Worm (Caenorhabditis elegans) whole organism, late embryonic: ENCODE results near the gene ZK402.2.

Experiments used
- C08G9.2 ChIP-seq: sonication (generic microtip); optimal IDR thresholded peaks from 2 replicates; lab custom pipeline; 2016; ENCODE audit warnings: mild to moderate bottlenecking, missing genetic modification characterization, moderate library complexity, missing compliant biosample characterization
- F13H6.1 ChIP-seq: sonication (generic microtip); optimal IDR thresholded peaks from 2 replicates; lab custom pipeline; 2016; ENCODE audit warnings: missing genetic modification characterization, missing compliant biosample characterization
- K09A11.1 ChIP-seq: sonication (generic microtip); optimal IDR thresholded peaks from 2 replicates; lab custom pipeline; 2017; ENCODE audit warnings: antibody characterized with exemption, mild to moderate bottlenecking, missing genetic modification characterization, missing compliant biosample characterization; ENCODE audit not compliant: insufficient read depth
- T23F11.4 ChIP-seq: fragments of 200-800 bp; sonication (Bioruptor generic); optimal IDR thresholded peaks from 2 replicates; lab custom pipeline; 2018; ENCODE audit warnings: mild to moderate bottlenecking, missing genetic modification characterization, missing compliant biosample characterization
- ama-1 ChIP-seq: fragments of 150-350 bp; optimal IDR thresholded peaks from 2 replicates; lab custom pipeline; 2014
- ceh-14 ChIP-seq: sonication (generic microtip); optimal IDR thresholded peaks from 2 replicates; lab custom pipeline; 2016; ENCODE audit warnings: missing genotype, missing genetic modification characterization, missing compliant biosample characterization
- ceh-18 ChIP-seq: sonication (generic microtip); optimal IDR thresholded peaks from 2 replicates; lab custom pipeline; 2016; ENCODE audit warnings: missing genetic modification characterization, missing compliant biosample characterization
- ceh-19 ChIP-seq: fragments of 200-800 bp; sonication (Bioruptor generic); optimal IDR thresholded peaks from 2 replicates; lab custom pipeline; 2018; ENCODE audit warnings: mild to moderate bottlenecking, missing genetic modification characterization, missing compliant biosample characterization
- ceh-22 ChIP-seq: sonication (generic microtip); optimal IDR thresholded peaks from 2 replicates; lab custom pipeline; 2017; ENCODE audit warnings: missing biosample characterization, missing genetic modification characterization
- ceh-24 ChIP-seq: sonication (generic microtip); optimal IDR thresholded peaks from 2 replicates; lab custom pipeline; 2016; ENCODE audit warnings: mild to moderate bottlenecking, missing genetic modification characterization, missing compliant biosample characterization
- ceh-30 ChIP-seq: fragments of 150-350 bp; optimal IDR thresholded peaks from 2 replicates; lab custom pipeline; 2014; ENCODE audit warnings: missing biosample characterization, missing genetic modification characterization
- ceh-31 ChIP-seq: sonication (generic microtip); optimal IDR thresholded peaks from 2 replicates; lab custom pipeline; 2016; ENCODE audit warnings: missing genetic modification characterization, missing compliant biosample characterization
- ceh-34 ChIP-seq: sonication (generic microtip); optimal IDR thresholded peaks from 2 replicates; lab custom pipeline; 2016; ENCODE audit warnings: mild to moderate bottlenecking, missing genetic modification characterization, missing compliant biosample characterization
- ceh-45 ChIP-seq: fragments of 200-800 bp; sonication (Bioruptor generic); IDR thresholded peaks from 2 replicates; pipeline ENCODE4 v1.3.6; 2022; ENCODE audit warnings: missing genetic modification reagents, missing genetic modification characterization, missing compliant biosample characterization
- ceh-48 ChIP-seq: sonication (generic microtip); optimal IDR thresholded peaks from 2 replicates; lab custom pipeline; 2016; ENCODE audit warnings: missing genetic modification characterization, inconsistent platforms, missing compliant biosample characterization
- che-1 ChIP-seq: sonication (generic microtip); optimal IDR thresholded peaks from 2 replicates; lab custom pipeline; 2016; ENCODE audit warnings: mild to moderate bottlenecking, missing genetic modification characterization, missing compliant biosample characterization
- dve-1 ChIP-seq: sonication (generic microtip); optimal IDR thresholded peaks from 2 replicates; lab custom pipeline; 2017; ENCODE audit warnings: antibody characterized with exemption, mild to moderate bottlenecking, missing genetic modification characterization, missing compliant biosample characterization
- elt-2 ChIP-seq: sonication (generic microtip); optimal IDR thresholded peaks from 2 replicates; lab custom pipeline; 2016; ENCODE audit warnings: missing genetic modification reagents, missing genetic modification characterization, missing compliant biosample characterization
- elt-4 ChIP-seq: sonication (generic microtip); optimal IDR thresholded peaks from 2 replicates; lab custom pipeline; 2016; ENCODE audit warnings: missing genetic modification characterization, missing compliant biosample characterization
- ets-4 ChIP-seq: sonication (generic microtip); optimal IDR thresholded peaks from 2 replicates; lab custom pipeline; 2016; ENCODE audit warnings: missing genetic modification characterization, missing compliant biosample characterization
- eyg-1 ChIP-seq: sonication (generic microtip); optimal IDR thresholded peaks from 2 replicates; lab custom pipeline; 2016; ENCODE audit warnings: missing genotype, missing genetic modification characterization, missing compliant biosample characterization
- fax-1 ChIP-seq: sonication (generic microtip); optimal IDR thresholded peaks from 2 replicates; lab custom pipeline; 2016; ENCODE audit warnings: missing genotype, missing genetic modification characterization, missing compliant biosample characterization
- fkh-10 ChIP-seq: fragments of 150-350 bp; optimal IDR thresholded peaks from 2 replicates; lab custom pipeline; 2014; ENCODE audit warnings: missing biosample characterization, missing genetic modification reagents, missing genetic modification characterization
- fkh-6 ChIP-seq: sonication (generic microtip); optimal IDR thresholded peaks from 2 replicates; lab custom pipeline; 2016; ENCODE audit warnings: missing genetic modification characterization, missing compliant biosample characterization
- gmeb-2 ChIP-seq: sonication (generic microtip); optimal IDR thresholded peaks from 2 replicates; lab custom pipeline; 2016; ENCODE audit warnings: missing genetic modification characterization, inconsistent platforms, missing compliant biosample characterization
- hlh-13 ChIP-seq: fragments of 200-800 bp; sonication (Bioruptor generic); optimal IDR thresholded peaks from 2 replicates; lab custom pipeline; 2018; ENCODE audit warnings: mild to moderate bottlenecking, missing genetic modification characterization, missing compliant biosample characterization
- hlh-30 ChIP-seq: sonication (generic microtip); optimal IDR thresholded peaks from 2 replicates; lab custom pipeline; 2017; ENCODE audit warnings: antibody characterized with exemption, missing genetic modification characterization, missing compliant biosample characterization; ENCODE audit not compliant: insufficient read depth
- hlh-6 ChIP-seq: sonication (generic microtip); optimal IDR thresholded peaks from 2 replicates; lab custom pipeline; 2016; ENCODE audit warnings: missing genotype, missing genetic modification characterization, missing compliant biosample characterization
- hlh-8 ChIP-seq: sonication (generic microtip); optimal IDR thresholded peaks from 2 replicates; lab custom pipeline; 2016; ENCODE audit warnings: missing genotype, missing genetic modification characterization, missing compliant biosample characterization
- lim-6 ChIP-seq: sonication (generic microtip); optimal IDR thresholded peaks from 2 replicates; lab custom pipeline; 2016; ENCODE audit warnings: missing genetic modification characterization, missing compliant biosample characterization
- madf-2 ChIP-seq: sonication (generic microtip); optimal IDR thresholded peaks from 2 replicates; lab custom pipeline; 2017; ENCODE audit warnings: missing genetic modification characterization, missing compliant biosample characterization
- nfya-1 ChIP-seq: sonication (generic microtip); optimal IDR thresholded peaks from 2 replicates; lab custom pipeline; 2017; ENCODE audit warnings: missing genetic modification characterization, mild to moderate bottlenecking, missing compliant biosample characterization, antibody characterized with exemption, moderate library complexity
- nhr-232 ChIP-seq: sonication (generic microtip); optimal IDR thresholded peaks from 2 replicates; lab custom pipeline; 2016; ENCODE audit warnings: missing genetic modification characterization, missing compliant biosample characterization
- npax-4 ChIP-seq: sonication (generic microtip); optimal IDR thresholded peaks from 2 replicates; lab custom pipeline; 2016; ENCODE audit warnings: missing genetic modification characterization, missing compliant biosample characterization
- odd-2 ChIP-seq: sonication (generic microtip); optimal IDR thresholded peaks from 2 replicates; lab custom pipeline; 2017; ENCODE audit warnings: antibody characterized with exemption, mild to moderate bottlenecking, missing genetic modification characterization, missing compliant biosample characterization
- pag-3 ChIP-seq: sonication (generic microtip); optimal IDR thresholded peaks from 2 replicates; lab custom pipeline; 2016; ENCODE audit warnings: missing compliant biosample characterization, missing genetic modification characterization, borderline replicate concordance
- pha-4 ChIP-seq: fragments of 150-350 bp; optimal IDR thresholded peaks from 2 replicates; lab custom pipeline; 2018; ENCODE audit warnings: missing biosample characterization, missing genetic modification reagents, missing genetic modification characterization
- pqm-1 ChIP-seq: sonication (generic microtip); optimal IDR thresholded peaks from 2 replicates; lab custom pipeline; 2016; ENCODE audit warnings: missing genetic modification characterization, missing compliant biosample characterization
- pros-1 ChIP-seq: fragments of 150-350 bp; optimal IDR thresholded peaks from 2 replicates; lab custom pipeline; 2014; ENCODE audit warnings: missing biosample characterization, missing genetic modification reagents, missing genetic modification characterization
- ref-2 ChIP-seq: sonication (generic microtip); optimal IDR thresholded peaks from 2 replicates; lab custom pipeline; 2016; ENCODE audit warnings: missing genetic modification characterization, missing compliant biosample characterization
- rnt-1 ChIP-seq: sonication (generic microtip); optimal IDR thresholded peaks from 2 replicates; lab custom pipeline; 2016; ENCODE audit warnings: missing genetic modification characterization, missing compliant biosample characterization
- sox-2 ChIP-seq: fragments of 200-800 bp; sonication (Bioruptor generic); IDR thresholded peaks from 2 replicates; pipeline ENCODE4 v1.3.6; 2022; ENCODE audit warnings: missing genetic modification reagents, missing genetic modification characterization, missing compliant biosample characterization
- sox-4 ChIP-seq: sonication (generic microtip); optimal IDR thresholded peaks from 2 replicates; lab custom pipeline; 2017; ENCODE audit warnings: mild to moderate bottlenecking, missing genetic modification characterization, inconsistent platforms, missing compliant biosample characterization
- syd-9 ChIP-seq: sonication (generic microtip); optimal IDR thresholded peaks from 2 replicates; lab custom pipeline; 2016; ENCODE audit warnings: mild to moderate bottlenecking, missing genetic modification characterization, moderate library complexity, missing compliant biosample characterization
- tbx-2 ChIP-seq: sonication (generic microtip); optimal IDR thresholded peaks from 2 replicates; lab custom pipeline; 2016; ENCODE audit warnings: missing genetic modification characterization, missing compliant biosample characterization
- tbx-7 ChIP-seq: sonication (generic microtip); optimal IDR thresholded peaks from 2 replicates; lab custom pipeline; 2016; ENCODE audit warnings: missing genotype, missing genetic modification characterization, missing compliant biosample characterization
- ttx-3 ChIP-seq: sonication (generic microtip); optimal IDR thresholded peaks from 2 replicates; lab custom pipeline; 2016; ENCODE audit warnings: missing genetic modification reagents, missing genetic modification characterization, missing compliant biosample characterization
- unc-3 ChIP-seq, 2 experiments: fragments of 200-800 bp in 1 of 2; sonication (Bioruptor generic) in 1 of 2; sonication (generic microtip) in 1 of 2; conservative IDR thresholded peaks in 1 of 2; optimal IDR thresholded peaks in 1 of 2; 2 replicates each; pipeline versions ENCODE4 v1.3.6 to Lab custom; 2016 to 2022; ENCODE audit warnings: missing compliant biosample characterization in 2 of 2, missing genetic modification characterization in 2 of 2, missing genetic modification reagents in 1 of 2
- unc-42 ChIP-seq: sonication (generic microtip); optimal IDR thresholded peaks from 2 replicates; lab custom pipeline; 2016; ENCODE audit warnings: missing genotype, missing genetic modification characterization, missing compliant biosample characterization
- unc-55 ChIP-seq: sonication (generic microtip); optimal IDR thresholded peaks from 2 replicates; lab custom pipeline; 2017; ENCODE audit warnings: missing biosample characterization, missing genetic modification reagents, missing genetic modification characterization
- unc-86 ChIP-seq: sonication (generic microtip); optimal IDR thresholded peaks from 2 replicates; lab custom pipeline; 2016; ENCODE audit warnings: missing genetic modification characterization, missing compliant biosample characterization
- zip-5 ChIP-seq: sonication (generic microtip); optimal IDR thresholded peaks from 2 replicates; lab custom pipeline; 2016; ENCODE audit warnings: missing genetic modification characterization, missing compliant biosample characterization
- ztf-16 ChIP-seq: sonication (generic microtip); optimal IDR thresholded peaks from 2 replicates; lab custom pipeline; 2017; ENCODE audit warnings: missing genetic modification characterization, missing compliant biosample characterization

Gene ZK402.2

DNA sequence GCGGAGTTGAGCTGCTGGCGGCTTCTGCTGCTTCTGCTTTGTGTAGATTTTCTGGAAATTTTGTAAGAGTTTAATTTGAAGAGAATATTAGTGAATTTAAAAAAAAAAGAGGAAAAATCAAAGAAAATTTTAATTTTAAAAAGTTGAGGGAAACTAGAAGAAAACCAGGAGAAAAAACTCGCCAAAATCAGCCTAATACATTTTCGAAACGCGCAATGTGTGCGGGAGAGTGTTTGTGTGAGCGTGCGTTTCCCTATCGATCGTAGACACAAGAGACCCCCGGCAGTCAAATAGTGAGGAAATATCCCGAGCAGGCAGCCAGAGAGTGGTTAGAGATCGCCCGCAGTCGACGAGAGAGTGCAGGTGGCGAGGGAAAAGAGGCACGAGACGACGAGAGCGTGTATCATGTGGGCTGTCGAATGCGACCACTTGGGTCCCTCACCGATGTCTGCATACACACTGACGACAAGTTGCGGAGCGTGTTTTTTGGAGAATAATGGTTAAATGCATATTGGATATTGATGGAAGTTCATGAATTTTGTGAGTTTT, 43.1 kb downstream of the ZK402.2 start, which contains the start of gene zfp-3:
zfp-3 (minus strand) TSS at position 51 of the 549 bp plus-strand sequence.
- no peak for TF ChIP-seq K09A11.1 (tag; lab: Kevin White, UChicago)
- TF ChIP-seq fax-1 (tag; lab: Kevin White, UChicago) = no peak
- TF ChIP-seq syd-9 = peak; percentile 42
- TF ChIP-seq ceh-24 (tag; lab: Kevin White, UChicago) = no peak
- TF ChIP-seq ceh-30 (tag; lab: Kevin White, UChicago) = peak; percentile 54
- TF ChIP-seq che-1 (tag; lab: Kevin White, UChicago) = no peak
- TF ChIP-seq rnt-1 (tag; lab: Kevin White, UChicago) = peak; percentile 67
- no peak for TF ChIP-seq hlh-6
- TF ChIP-seq fkh-6 (tag; lab: Kevin White, UChicago) = no peak
- TF ChIP-seq pag-3 = no peak
- peak; percentile 92 for TF ChIP-seq ceh-18 (tag; lab: Kevin White, UChicago)
- peak; percentile 79 for TF ChIP-seq tbx-2 (tag; lab: Kevin White, UChicago)
- TF ChIP-seq nhr-232 (tag; lab: Kevin White, UChicago) = peak; percentile 25
- TF ChIP-seq ztf-16 (tag; lab: Kevin White, UChicago) = no peak
- peak; percentile 95 for TF ChIP-seq nfya-1 (tag; lab: Kevin White, UChicago)
- TF ChIP-seq fkh-10 (GFP tag; lab: Kevin White, UChicago) = no peak
- TF ChIP-seq dve-1 = peak; percentile 91
- no peak for TF ChIP-seq tbx-7 (tag; lab: Kevin White, UChicago)
- TF ChIP-seq elt-2 = peak; percentile 3
- TF ChIP-seq gmeb-2 (tag; lab: Kevin White, UChicago) = no peak
- no peak for TF ChIP-seq T23F11.4 (GFP tag; lab: Kevin White, UChicago)
- peak; percentile 38 for TF ChIP-seq C08G9.2 (tag; lab: Kevin White, UChicago)
- TF ChIP-seq sox-4 (tag; lab: Kevin White, UChicago) = no peak
- peak; percentile 87 for TF ChIP-seq ceh-34
- peak; percentile 67 for TF ChIP-seq pqm-1
- peak; percentile 29 for TF ChIP-seq lim-6 (tag; lab: Kevin White, UChicago)
- peak; percentile 83 for TF ChIP-seq ceh-48 (tag; lab: Kevin White, UChicago)
- peak; percentile 76 for TF ChIP-seq unc-42 (tag; lab: Kevin White, UChicago)
- peak; percentile 67 for TF ChIP-seq unc-55 (GFP tag; lab: Kevin White, UChicago)
- no peak for TF ChIP-seq odd-2 (tag; lab: Kevin White, UChicago)
- no peak for TF ChIP-seq unc-3 (GFP tag; conservative IDR thresholded peaks at IDR 0.05; lab: Robert Waterston, UW)
- TF ChIP-seq unc-3 (tag; optimal IDR thresholded peaks at IDR 0.05; lab: Kevin White, UChicago) = no peak
- TF ChIP-seq eyg-1 = no peak
- TF ChIP-seq madf-2 = peak; percentile 8
- TF ChIP-seq ceh-19 = no peak
- TF ChIP-seq hlh-30 = peak; percentile 98
- TF ChIP-seq ceh-22 (tag; lab: Kevin White, UChicago) = no peak
- peak; percentile 32 for TF ChIP-seq hlh-8 (tag; lab: Kevin White, UChicago)
- TF ChIP-seq npax-4 (tag; lab: Kevin White, UChicago) = no peak
- no peak for TF ChIP-seq sox-2 (GFP tag; lab: Robert Waterston, UW)
- no peak for TF ChIP-seq pha-4 (tag; lab: Kevin White, UChicago)
- TF ChIP-seq ref-2 (tag; lab: Kevin White, UChicago) = peak; percentile 86
- TF ChIP-seq ceh-45 (GFP tag; lab: Robert Waterston, UW) = no peak
- TF ChIP-seq hlh-13 (GFP tag; lab: Kevin White, UChicago) = no peak
- peak; percentile 73 for TF ChIP-seq ets-4 (tag; lab: Kevin White, UChicago)
- TF ChIP-seq ceh-14 (tag; lab: Kevin White, UChicago) = peak; percentile 64
- no peak for TF ChIP-seq ttx-3 (tag; lab: Kevin White, UChicago)
- peak; percentile 75 for TF ChIP-seq pros-1 (tag; lab: Kevin White, UChicago)
- peak; percentile 49 for TF ChIP-seq ama-1
- TF ChIP-seq F13H6.1 (tag; lab: Kevin White, UChicago) = peak; percentile 82
- peak; percentile 90 for TF ChIP-seq ceh-31 (tag; lab: Kevin White, UChicago)
- no peak for TF ChIP-seq elt-4 (tag; lab: Kevin White, UChicago)
- no peak for TF ChIP-seq zip-5 (tag; lab: Kevin White, UChicago)
- peak; percentile 25 for TF ChIP-seq unc-86 (tag; lab: Kevin White, UChicago)
